Worm (Caenorhabditis elegans) whole organism, L4 larva: ENCODE measurements around the gene dpy-28.

Source experiments
- D1046.2 ChIP-seq: fragments of 200-800 bp; sonication (Bioruptor generic); IDR thresholded peaks from 2 replicates; pipeline ENCODE4 v1.3.6; 2022; ENCODE audit warnings: missing genetic modification characterization, missing compliant biosample characterization
- F10B5.3 ChIP-seq: sonication (generic microtip); optimal IDR thresholded peaks from 2 replicates; lab custom pipeline; 2016; ENCODE audit warnings: mild to moderate bottlenecking, missing genetic modification characterization, missing compliant biosample characterization
- F26F4.8 ChIP-seq: fragments of 200-800 bp; sonication (Bioruptor generic); conservative IDR thresholded peaks from 2 replicates; pipeline ENCODE4 v1.3.6; 2022; ENCODE audit warnings: missing genetic modification characterization, missing compliant biosample characterization
- F49E8.2 ChIP-seq: sonication (generic microtip); optimal IDR thresholded peaks from 2 replicates; lab custom pipeline; 2016; ENCODE audit warnings: missing compliant biosample characterization, mild to moderate bottlenecking, missing genetic modification characterization, borderline replicate concordance
- R02D3.7 ChIP-seq: fragments of 150-350 bp; sonication (generic microtip); optimal IDR thresholded peaks from 3 replicates; lab custom pipeline; 2014; ENCODE audit warnings: missing biosample characterization, missing genetic modification characterization
- T20F7.1 ChIP-seq: fragments of 200-800 bp; sonication (Bioruptor generic); optimal IDR thresholded peaks from 2 replicates; lab custom pipeline; 2018; ENCODE audit warnings: mild to moderate bottlenecking, missing genetic modification characterization, missing compliant biosample characterization
- aha-1 ChIP-seq: fragments of 150-350 bp; peaks from one replicate; lab custom pipeline; 2014; ENCODE audit warnings: missing biosample characterization, missing genetic modification characterization
- arid-1 ChIP-seq: fragments of 200-800 bp; sonication (Bioruptor generic); conservative IDR thresholded peaks from 2 replicates; pipeline ENCODE4 v1.3.6; 2022; ENCODE audit warnings: missing genetic modification reagents, missing genetic modification characterization, missing compliant biosample characterization
- ceh-28 ChIP-seq: fragments of 150-350 bp; optimal IDR thresholded peaks from 2 replicates; lab custom pipeline; 2014; ENCODE audit warnings: missing biosample characterization, missing genetic modification reagents, missing genetic modification characterization
- cey-2 ChIP-seq: sonication (generic microtip); optimal IDR thresholded peaks from 3 replicates; lab custom pipeline; 2017; ENCODE audit warnings: missing genetic modification characterization, mild to moderate bottlenecking, missing compliant biosample characterization, antibody characterized with exemption, borderline replicate concordance; ENCODE audit not compliant: insufficient read depth
- daf-19 ChIP-seq: fragments of 200-800 bp; sonication (Bioruptor generic); conservative IDR thresholded peaks from 2 replicates; pipeline ENCODE4 v1.3.6; 2022; ENCODE audit warnings: missing genetic modification characterization, missing compliant biosample characterization
- dmd-6 ChIP-seq: fragments of 200-800 bp; sonication (Bioruptor generic); IDR thresholded peaks from 2 replicates; pipeline ENCODE4 v1.3.6; 2022; ENCODE audit warnings: missing genetic modification reagents, missing genetic modification characterization, missing compliant biosample characterization
- dmd-8 ChIP-seq: fragments of 200-800 bp; sonication (Bioruptor generic); IDR thresholded peaks from 2 replicates; pipeline ENCODE4 v1.3.6; 2022; ENCODE audit warnings: missing genetic modification characterization, missing compliant biosample characterization
- dmd-9 ChIP-seq: fragments of 200-800 bp; sonication (Bioruptor generic); IDR thresholded peaks from 2 replicates; pipeline ENCODE4 v1.3.6; 2022; ENCODE audit warnings: missing genetic modification reagents, missing genetic modification characterization, missing compliant biosample characterization
- duxl-1 ChIP-seq: sonication (generic microtip); optimal IDR thresholded peaks from 2 replicates; lab custom pipeline; 2016; ENCODE audit warnings: mild to moderate bottlenecking, missing genetic modification characterization, moderate library complexity, missing compliant biosample characterization; ENCODE audit not compliant: poor library complexity
- dve-1 ChIP-seq: sonication (generic microtip); optimal IDR thresholded peaks from 2 replicates; lab custom pipeline; 2017; ENCODE audit warnings: antibody characterized with exemption, mild to moderate bottlenecking, missing genetic modification characterization, missing compliant biosample characterization; ENCODE audit not compliant: insufficient read depth
- egl-27 ChIP-seq: sonication (generic microtip); optimal IDR thresholded peaks from 3 replicates; lab custom pipeline; 2017; ENCODE audit warnings: missing biosample characterization, missing genetic modification reagents, missing genetic modification characterization
- fkh-10 ChIP-seq: fragments of 150-350 bp; optimal IDR thresholded peaks from 2 replicates; lab custom pipeline; 2014; ENCODE audit warnings: missing biosample characterization, missing genetic modification reagents, missing genetic modification characterization
- fos-1 ChIP-seq: fragments of 150-350 bp; optimal IDR thresholded peaks from 2 replicates; lab custom pipeline; 2014; ENCODE audit warnings: missing biosample characterization, missing genetic modification characterization
- gei-8 ChIP-seq: fragments of 200-800 bp; sonication (Bioruptor generic); optimal IDR thresholded peaks from 2 replicates; lab custom pipeline; 2018; ENCODE audit warnings: mild to moderate bottlenecking, missing genetic modification characterization, missing compliant biosample characterization
- hif-1 ChIP-seq, 2 experiments: sonication (generic microtip); optimal IDR thresholded peaks; 2 replicates each; lab custom pipeline; 2016 to 2017; ENCODE audit warnings: missing compliant biosample characterization in 2 of 2, missing genetic modification characterization in 2 of 2, missing genetic modification reagents in 2 of 2, missing genotype in 2 of 2, mild to moderate bottlenecking in 1 of 2
- hlh-11 ChIP-seq: fragments of 200-800 bp; sonication (Bioruptor generic); optimal IDR thresholded peaks from 2 replicates; lab custom pipeline; 2018; ENCODE audit warnings: mild to moderate bottlenecking, missing genetic modification characterization, missing compliant biosample characterization
- hmg-1.1 ChIP-seq: fragments of 200-800 bp; sonication (Bioruptor generic); IDR thresholded peaks from 2 replicates; pipeline ENCODE4 v1.3.6; 2022; ENCODE audit warnings: missing genetic modification reagents, missing genetic modification characterization, missing compliant biosample characterization
- lim-7 ChIP-seq: fragments of 200-800 bp; sonication (Bioruptor generic); IDR thresholded peaks from 2 replicates; pipeline ENCODE4 v1.3.6; 2022; ENCODE audit warnings: missing genetic modification characterization, missing compliant biosample characterization
- lin-1 ChIP-seq: fragments of 200-800 bp; sonication (Bioruptor generic); IDR thresholded peaks from 2 replicates; pipeline ENCODE4 v1.3.6; 2022; ENCODE audit warnings: missing genetic modification reagents, missing genetic modification characterization, missing compliant biosample characterization
- lin-15B ChIP-seq: fragments of 150-350 bp; sonication (generic microtip); optimal IDR thresholded peaks from 3 replicates; lab custom pipeline; 2014; ENCODE audit warnings: missing biosample characterization, missing genetic modification characterization
- lin-39 ChIP-seq: fragments of 150-350 bp; optimal IDR thresholded peaks from 2 replicates; lab custom pipeline; 2014; ENCODE audit warnings: missing biosample characterization, missing genetic modification reagents, missing genetic modification characterization
- mes-2 ChIP-seq: sonication (generic microtip); optimal IDR thresholded peaks from 2 replicates; lab custom pipeline; 2016; ENCODE audit warnings: missing genotype, mild to moderate bottlenecking, missing genetic modification characterization, missing compliant biosample characterization; ENCODE audit not compliant: poor library complexity, severe bottlenecking
- mxl-2 ChIP-seq: fragments of 200-800 bp; sonication (Bioruptor generic); conservative IDR thresholded peaks from 2 replicates; pipeline ENCODE4 v1.3.6; 2022; ENCODE audit warnings: missing genetic modification reagents, missing genetic modification characterization, missing compliant biosample characterization
- nhr-10 ChIP-seq: fragments of 150-350 bp; optimal IDR thresholded peaks from 2 replicates; lab custom pipeline; 2014; ENCODE audit warnings: missing biosample characterization, missing genetic modification characterization
- nhr-102 ChIP-seq: sonication (generic microtip); optimal IDR thresholded peaks from 2 replicates; lab custom pipeline; 2016; ENCODE audit warnings: mild to moderate bottlenecking, missing genetic modification characterization, moderate library complexity, missing compliant biosample characterization
- nhr-11 ChIP-seq: fragments of 150-350 bp; optimal IDR thresholded peaks from 2 replicates; lab custom pipeline; 2014; ENCODE audit warnings: missing biosample characterization, missing genetic modification characterization
- nhr-111 ChIP-seq: fragments of 200-800 bp; sonication (Bioruptor generic); optimal IDR thresholded peaks from 2 replicates; lab custom pipeline; 2018; ENCODE audit warnings: mild to moderate bottlenecking, missing genetic modification characterization, missing compliant biosample characterization
- nhr-237 ChIP-seq: sonication (generic microtip); optimal IDR thresholded peaks from 2 replicates; lab custom pipeline; 2017; ENCODE audit warnings: missing biosample characterization, missing genetic modification characterization
- nhr-48 ChIP-seq: sonication (generic microtip); optimal IDR thresholded peaks from 2 replicates; lab custom pipeline; 2016; ENCODE audit warnings: mild to moderate bottlenecking, missing genetic modification characterization, missing compliant biosample characterization
- nhr-6 ChIP-seq: fragments of 150-350 bp; optimal IDR thresholded peaks from 2 replicates; lab custom pipeline; 2014; ENCODE audit warnings: missing biosample characterization, missing genetic modification characterization
- nhr-77 ChIP-seq: fragments of 150-350 bp; optimal IDR thresholded peaks from 2 replicates; lab custom pipeline; 2014; ENCODE audit warnings: missing biosample characterization, missing genetic modification characterization
- rbr-2 ChIP-seq: sonication (generic microtip); optimal IDR thresholded peaks from 2 replicates; lab custom pipeline; 2016; ENCODE audit warnings: missing genotype, missing genetic modification characterization, missing compliant biosample characterization
- sdz-12 ChIP-seq: fragments of 200-800 bp; sonication (Bioruptor generic); optimal IDR thresholded peaks from 2 replicates; lab custom pipeline; 2018; ENCODE audit warnings: mild to moderate bottlenecking, missing genetic modification characterization, missing compliant biosample characterization
- skn-1 ChIP-seq: fragments of 150-350 bp; optimal IDR thresholded peaks from 2 replicates; lab custom pipeline; 2014; ENCODE audit warnings: missing biosample characterization, missing genetic modification characterization
- spr-3 ChIP-seq: fragments of 200-800 bp; sonication (Bioruptor generic); optimal IDR thresholded peaks from 2 replicates; lab custom pipeline; 2018; ENCODE audit warnings: mild to moderate bottlenecking, missing genetic modification characterization, missing compliant biosample characterization
- tag-97 ChIP-seq: fragments of 200-800 bp; sonication (Bioruptor generic); IDR thresholded peaks from 2 replicates; pipeline ENCODE4 v1.3.6; 2022; ENCODE audit warnings: missing genetic modification characterization, missing compliant biosample characterization
- tra-1 ChIP-seq: fragments of 200-800 bp; sonication (Bioruptor generic); IDR thresholded peaks from 2 replicates; pipeline ENCODE4 v1.3.6; 2022; ENCODE audit warnings: missing genetic modification reagents, missing genetic modification characterization, missing compliant biosample characterization
- unc-62 ChIP-seq, 3 experiments: fragments of 150-350 bp in 1 of 3; sonication (generic microtip); optimal IDR thresholded peaks in 2 of 3; peaks in 1 of 3; 1 replicate in 1 of 3; 2 replicates in 2 of 3; lab custom pipeline; 2014 to 2017; ENCODE audit warnings: missing biosample characterization in 3 of 3, missing genetic modification characterization in 3 of 3, missing genetic modification reagents in 3 of 3, missing genotype in 1 of 3
- zag-1 ChIP-seq: fragments of 150-350 bp; optimal IDR thresholded peaks from 2 replicates; lab custom pipeline; 2014; ENCODE audit warnings: missing biosample characterization, missing genetic modification characterization
- zfp-2 ChIP-seq: sonication (generic microtip); optimal IDR thresholded peaks from 2 replicates; lab custom pipeline; 2016; ENCODE audit warnings: mild to moderate bottlenecking, missing genetic modification characterization, missing compliant biosample characterization
- zip-11 ChIP-seq: fragments of 200-800 bp; sonication (Bioruptor generic); IDR thresholded peaks from 2 replicates; pipeline ENCODE4 v1.3.6; 2022; ENCODE audit warnings: missing genetic modification characterization, missing compliant biosample characterization
- zip-2 ChIP-seq: fragments of 150-350 bp; optimal IDR thresholded peaks from 2 replicates; lab custom pipeline; 2014; ENCODE audit warnings: missing biosample characterization, missing genetic modification characterization

dpy-28 gene

ce11 chrIII:10759050-10760023 is 3.6 kb upstream of the dpy-28 start, which contains the start of gene tasp-1 (continued):
- TF ChIP-seq nhr-48 (peak; percentile 97), F26F4.8 (GFP tag; lab: Robert Waterston, UW) (peak; percentile 61; the same call in 1 of the 2 replicates), egl-27 (tag; lab: Kevin White, UChicago) (peak; percentile 88), daf-19 (GFP tag; lab: Robert Waterston, UW) (peak; percentile 99), nhr-102 (tag; lab: Kevin White, UChicago) (peak; percentile 99), mxl-2 (GFP tag; lab: Robert Waterston, UW) (peak; percentile 95), lin-39 (tag; lab: Kevin White, UChicago) (peak; percentile 56), rbr-2 (tag; lab: Kevin White, UChicago) (peak; percentile 100), mes-2 (tag; lab: Kevin White, UChicago) (peak; percentile 100), hmg-1.1 (GFP tag; lab: Robert Waterston, UW) (peak; percentile 100), unc-62 (GFP tag; optimal IDR thresholded peaks at IDR 0.05 in 1 of 2; lab: Kevin White, UChicago) (peak; percentile 68 to 100), unc-62 (tag; optimal IDR thresholded peaks at IDR 0.05; lab: Kevin White, UChicago) (peak; percentile 90), D1046.2 (GFP tag; lab: Robert Waterston, UW) (peak; percentile 98), zfp-2 (tag; lab: Kevin White, UChicago) (peak; percentile 93), nhr-6 (tag; lab: Kevin White, UChicago) (peak; percentile 100), R02D3.7 (peak; percentile 71), T20F7.1 (GFP tag; lab: Kevin White, UChicago) (peak; percentile 99), ceh-28 (peak; percentile 96), spr-3 (GFP tag; lab: Kevin White, UChicago) (peak; percentile 99), dmd-9 (peak; percentile 99), tag-97 (GFP tag; lab: Robert Waterston, UW) (peak; percentile 96), nhr-11 (tag; lab: Kevin White, UChicago) (peak; percentile 100), F49E8.2 (tag; lab: Kevin White, UChicago) (peak; percentile 95), zip-2 (tag; lab: Kevin White, UChicago) (peak; percentile 93), dmd-6 (GFP tag; lab: Robert Waterston, UW) (peak; percentile 100), fos-1 (tag; lab: Kevin White, UChicago) (peak; percentile 91), zip-11 (GFP tag; lab: Robert Waterston, UW) (peak; percentile 80; the same call in 1 of the 2 replicates), F10B5.3 (tag; lab: Kevin White, UChicago) (peak; percentile 91), gei-8 (GFP tag; lab: Kevin White, UChicago) (peak; percentile 99), arid-1 (GFP tag; lab: Robert Waterston, UW) (peak; percentile 99), dmd-8 (GFP tag; lab: Robert Waterston, UW) (peak; percentile 96), lim-7 (GFP tag; lab: Robert Waterston, UW) (peak; percentile 98), duxl-1 (tag; lab: Kevin White, UChicago) (peak; percentile 98), fkh-10 (GFP tag; lab: Kevin White, UChicago) (peak; percentile 100), lin-15B (tag; lab: Kevin White, UChicago) (peak; percentile 99), nhr-77 (peak; percentile 100), nhr-237 (tag; lab: Kevin White, UChicago) (peak; percentile 87), skn-1 (tag; lab: Kevin White, UChicago) (peak; percentile 98), aha-1 (tag; lab: Kevin White, UChicago) (peak; percentile 100), tra-1 (GFP tag; lab: Robert Waterston, UW) (peak; percentile 100), nhr-111 (GFP tag; lab: Kevin White, UChicago) (peak; percentile 98), lin-1 (GFP tag; lab: Robert Waterston, UW) (peak; percentile 99), nhr-10 (tag; lab: Kevin White, UChicago) (peak; percentile 100), dve-1 (tag; lab: Kevin White, UChicago) (peak; percentile 100), cey-2 (tag; lab: Kevin White, UChicago) (peak; percentile 88), zag-1 (peak; percentile 93), sdz-12 (peak; percentile 100), hlh-11 (tag; lab: Kevin White, UChicago) (peak; percentile 100), hif-1 (tag; optimal IDR thresholded peaks at IDR 0.05; lab: Kevin White, UChicago) (peak; percentile 95 to 99)
